Worm (Caenorhabditis elegans): ENCODE data around the gene spig-3.

The spig-3 gene

ce11 chrV:14252025-14252424 lies 47.4 kb downstream of the spig-3 start, which contains the start of gene K02E11.5:
Gene K02E11.5 (plus strand): TSS chrV:14252325.
- TF ChIP-seq C38D4.7 (GFP tag; optimal IDR thresholded peaks at IDR 0.05), result no peak
- no peak for TF ChIP-seq ttx-3 (tag; optimal IDR thresholded peaks at IDR 0.05)
- TF ChIP-seq unc-42 (tag; optimal IDR thresholded peaks at IDR 0.05), result no peak
- TF ChIP-seq odd-2 (tag; optimal IDR thresholded peaks at IDR 0.05), result no peak
- TF ChIP-seq ref-2 (tag; optimal IDR thresholded peaks at IDR 0.05), result no peak
- TF ChIP-seq ztf-16 (tag; optimal IDR thresholded peaks at IDR 0.05), result no peak
- TF ChIP-seq ceh-2 (tag; optimal IDR thresholded peaks at IDR 0.05), result no peak
- TF ChIP-seq ceh-34 (tag; optimal IDR thresholded peaks at IDR 0.05), result no peak
- TF ChIP-seq sox-4 (tag; optimal IDR thresholded peaks at IDR 0.05), result no peak
- TF ChIP-seq unc-3 (GFP tag; conservative IDR thresholded peaks at IDR 0.05), result no peak
- no peak for TF ChIP-seq unc-3 (tag; optimal IDR thresholded peaks at IDR 0.05)
- no peak for TF ChIP-seq nhr-11 (tag; optimal IDR thresholded peaks at IDR 0.05)
- no peak for TF ChIP-seq ceh-9 (tag; optimal IDR thresholded peaks at IDR 0.05)
- no peak for TF ChIP-seq elt-2 (tag; optimal IDR thresholded peaks at IDR 0.05)
- no peak for TF ChIP-seq dve-1 (tag; optimal IDR thresholded peaks at IDR 0.05)
- no peak for TF ChIP-seq mec-3 (tag; optimal IDR thresholded peaks at IDR 0.05; ENCODE audit: borderline replicate concordance)
- no peak for TF ChIP-seq T23F11.4 (GFP tag; optimal IDR thresholded peaks at IDR 0.05)
- TF ChIP-seq pag-3 (tag; optimal IDR thresholded peaks at IDR 0.05; ENCODE audit: borderline replicate concordance), result no peak
- no peak for TF ChIP-seq ceh-30 (tag; optimal IDR thresholded peaks at IDR 0.05)
